Fruit fly (Drosophila melanogaster): Measurements from ENCODE around the gene CG15258.

- TF ChIP-seq Dfd (GFP tag; optimal IDR thresholded peaks at IDR 0.05) (no peak), Hr78 (GFP tag; optimal IDR thresholded peaks at IDR 0.05) (no peak), h (GFP tag; optimal IDR thresholded peaks at IDR 0.05) (no peak), CG32264 (GFP tag; optimal IDR thresholded peaks at IDR 0.05) (no peak), Hr83 (GFP tag; optimal IDR thresholded peaks at IDR 0.05; ENCODE audit: poor library complexity, severe bottlenecking) (no peak), Rel (GFP tag; optimal IDR thresholded peaks at IDR 0.05) (no peak), Rel (tag; optimal IDR thresholded peaks at IDR 0.05) (no peak), usp (GFP tag; optimal IDR thresholded peaks at IDR 0.05) (no peak)
These were observed 48.8 kb upstream of the CG15258 start for dm6 chr2L:15410250-15410649.

Measured in whole organism, wandering third instar larva.